Fruit fly (Drosophila melanogaster): ENCODE measurements around the gene CG32055.

CG32055 gene

DNA sequence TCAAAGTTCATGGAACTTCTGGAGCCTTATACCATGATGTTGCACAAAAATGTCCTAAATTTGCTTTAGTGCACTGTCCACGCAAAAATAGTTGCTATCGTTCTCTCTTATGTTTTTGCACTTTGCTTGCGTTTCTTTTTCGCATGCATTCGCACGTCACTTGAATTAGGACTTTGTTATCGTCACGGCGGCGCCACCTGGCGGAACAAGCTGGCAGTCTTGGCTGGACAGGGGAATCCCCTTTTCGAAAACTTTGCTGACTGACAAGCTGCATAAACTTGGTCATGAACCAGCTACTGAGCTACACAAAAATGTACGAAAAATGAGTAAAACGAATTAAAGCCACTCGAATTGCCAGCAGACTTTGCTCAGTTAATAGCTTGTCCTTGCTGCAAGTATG is 20.3 kb downstream of the CG32055 start:
- TF ChIP-seq Sin3A (optimal IDR thresholded peaks at IDR 0.05) (no peak), h (optimal IDR thresholded peaks at IDR 0.05) (no peak), ttk (optimal IDR thresholded peaks at IDR 0.05) (no peak), insv (optimal IDR thresholded peaks at IDR 0.05) (no peak)

DNA sequence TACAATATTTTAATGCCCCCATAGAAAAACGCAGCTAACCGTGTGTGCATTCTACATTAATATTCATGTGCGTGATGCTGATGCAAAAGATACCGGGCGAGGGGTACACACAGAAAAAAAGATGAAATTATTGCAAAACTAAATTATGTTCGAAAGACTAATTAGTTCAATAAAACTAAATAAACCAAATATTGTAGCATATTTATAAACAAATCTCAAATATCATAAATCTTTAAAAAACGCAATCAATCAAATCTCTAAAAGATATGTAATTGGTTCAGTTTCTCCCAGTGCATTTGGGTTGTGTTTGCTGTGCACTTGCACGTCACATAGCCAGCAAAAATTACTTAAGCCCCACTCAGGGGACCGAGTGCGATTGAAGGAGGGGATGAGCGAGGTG is 21.4 kb downstream of the CG32055 start:
- TF ChIP-seq ttk (optimal IDR thresholded peaks at IDR 0.05) (no peak), insv (optimal IDR thresholded peaks at IDR 0.05) (no peak), psq (optimal IDR thresholded peaks at IDR 0.05) (no peak), h (optimal IDR thresholded peaks at IDR 0.05) (no peak), Sin3A (optimal IDR thresholded peaks at IDR 0.05) (no peak), Myc (optimal IDR thresholded peaks at IDR 0.05) (no peak)

DNA sequence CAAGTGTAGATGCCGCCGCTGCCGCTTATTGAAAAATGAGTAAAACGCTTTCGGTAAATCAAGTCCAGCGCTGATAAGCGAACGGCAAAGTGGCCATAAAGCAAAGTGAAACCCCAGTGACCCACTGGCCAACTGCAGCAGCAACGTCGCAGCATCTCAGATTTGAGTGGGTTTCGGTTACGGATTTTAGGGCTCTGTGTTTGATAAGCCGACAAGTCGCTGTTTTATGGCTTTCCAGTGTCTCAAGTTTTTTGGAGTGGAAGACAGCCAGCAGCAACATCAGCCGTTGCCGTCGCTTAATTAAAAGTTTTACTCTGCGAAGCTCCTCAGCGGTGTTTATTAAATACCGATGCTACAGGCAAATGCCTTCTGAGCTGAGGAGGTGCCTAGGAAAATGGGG is 22.6 kb downstream of the CG32055 start:
- TF ChIP-seq Myc (optimal IDR thresholded peaks at IDR 0.05) (no peak), ttk (optimal IDR thresholded peaks at IDR 0.05) (no peak), h (optimal IDR thresholded peaks at IDR 0.05) (no peak), insv (optimal IDR thresholded peaks at IDR 0.05) (no peak), Sin3A (optimal IDR thresholded peaks at IDR 0.05) (no peak), psq (optimal IDR thresholded peaks at IDR 0.05) (no peak)

DNA sequence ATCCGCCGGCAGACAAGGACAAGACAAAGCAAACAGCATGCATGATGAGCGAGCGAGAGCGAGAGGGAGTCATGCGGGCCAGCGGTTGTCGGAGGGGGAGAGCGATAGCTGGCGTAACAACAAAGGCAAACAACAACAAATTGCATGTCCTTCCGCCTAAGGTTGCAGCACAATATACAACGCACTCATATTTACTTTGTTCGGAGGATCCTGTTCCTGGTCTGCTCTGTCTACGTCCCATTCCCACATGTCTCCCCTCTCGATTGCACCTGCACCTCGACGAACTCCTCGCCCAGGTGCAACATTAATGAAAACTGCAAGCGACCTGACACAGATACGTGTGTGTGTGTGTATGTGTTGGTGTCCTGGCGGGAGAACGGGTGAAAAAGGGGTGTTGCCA is 30.8 kb downstream of the CG32055 start:
- TF ChIP-seq psq (optimal IDR thresholded peaks at IDR 0.05), result no peak
- TF ChIP-seq h (optimal IDR thresholded peaks at IDR 0.05), result no peak
- no peak for TF ChIP-seq ttk (optimal IDR thresholded peaks at IDR 0.05)
- no peak for TF ChIP-seq insv (optimal IDR thresholded peaks at IDR 0.05)
- TF ChIP-seq Sin3A (optimal IDR thresholded peaks at IDR 0.05), result no peak
- TF ChIP-seq Myc (optimal IDR thresholded peaks at IDR 0.05), result no peak

DNA sequence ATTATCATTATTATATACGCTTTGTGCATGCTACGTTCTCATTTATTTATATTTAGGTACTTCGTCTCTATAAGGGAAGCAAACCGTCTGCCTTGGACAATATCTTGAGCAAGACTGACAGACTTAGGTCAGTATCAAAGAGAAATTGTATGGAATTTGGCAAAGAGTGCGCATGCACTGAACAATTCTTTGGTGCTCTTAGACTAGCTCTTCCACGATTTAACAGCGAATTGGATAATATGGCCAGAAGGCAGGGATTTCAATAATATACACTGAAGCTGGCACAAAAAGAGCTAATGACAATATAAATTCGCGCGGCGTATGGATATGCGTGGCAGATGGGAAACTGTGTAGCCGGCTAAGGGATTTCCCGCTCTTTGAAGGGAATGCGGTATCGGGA is 33.1 kb downstream of the CG32055 start:
- TF ChIP-seq Myc (optimal IDR thresholded peaks at IDR 0.05) (no peak), insv (optimal IDR thresholded peaks at IDR 0.05) (no peak), h (optimal IDR thresholded peaks at IDR 0.05) (no peak), Sin3A (optimal IDR thresholded peaks at IDR 0.05) (no peak)

DNA sequence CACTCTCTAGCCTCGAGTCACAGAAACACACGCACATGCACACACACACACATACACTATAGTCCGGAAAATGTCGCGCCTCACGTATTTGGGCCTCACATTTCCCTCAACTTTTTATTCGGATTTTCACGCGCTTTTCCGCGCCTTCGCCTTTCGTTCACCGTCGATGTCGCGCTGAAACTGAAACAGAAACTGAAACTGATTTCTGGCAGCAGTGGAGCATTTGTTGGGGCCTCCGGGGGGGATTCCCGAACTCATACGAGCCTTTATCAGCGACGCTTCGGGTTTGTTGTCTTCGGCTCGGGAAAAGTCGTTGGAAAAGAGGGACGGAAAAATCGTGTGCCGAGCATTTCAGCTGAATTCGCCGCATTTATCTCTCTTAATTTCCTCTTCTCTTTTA is 34.0 kb downstream of the CG32055 start, which contains the start of gene dpr10:
dpr10 (minus strand) TSS at position 185 of the 400 bp plus-strand sequence.
- TF ChIP-seq ttk (optimal IDR thresholded peaks at IDR 0.05) (no peak), psq (optimal IDR thresholded peaks at IDR 0.05) (no peak), insv (optimal IDR thresholded peaks at IDR 0.05) (no peak), Myc (optimal IDR thresholded peaks at IDR 0.05) (no peak)
